Fruit fly (Drosophila melanogaster) whole organism, embryonic: Measurements from ENCODE around the gene sxe2.

ENCODE experiments used
- Atf6 ChIP-seq: fragments of 200-800 bp; sonication (Bioruptor generic); IDR thresholded peaks from 2 replicates; pipeline ENCODE4 v1.3.6; 2022; ENCODE audit warnings: missing biosample characterization, missing genetic modification characterization
- Bgb ChIP-seq: fragments of 200-800 bp; sonication (Bioruptor generic); IDR thresholded peaks from 2 replicates; pipeline ENCODE4 v1.3.6; 2022; ENCODE audit warnings: missing biosample characterization, missing genetic modification characterization; ENCODE audit not compliant: partially characterized antibody
- Blimp-1 ChIP-seq: fragments of 200-800 bp; sonication (Bioruptor generic); optimal IDR thresholded peaks from 3 replicates; lab custom pipeline; 2018; ENCODE audit warnings: missing biosample characterization, missing genetic modification characterization, mild to moderate bottlenecking, moderate library complexity, missing genetic modification reagents
- CG10147 ChIP-seq: fragments of 200-800 bp; sonication (Bioruptor generic); optimal IDR thresholded peaks from 2 replicates; lab custom pipeline; 2019; ENCODE audit warnings: missing biosample characterization, mild to moderate bottlenecking, missing genetic modification characterization, moderate library complexity
- CG1832 ChIP-seq: fragments of 200-800 bp; sonication (Bioruptor generic); optimal IDR thresholded peaks from 2 replicates; lab custom pipeline; 2017; ENCODE audit warnings: missing biosample characterization, mild to moderate bottlenecking, missing genetic modification characterization, inconsistent platforms
- CG31388 ChIP-seq: fragments of 200-800 bp; sonication (Bioruptor generic); optimal IDR thresholded peaks from 2 replicates; lab custom pipeline; 2016; ENCODE audit warnings: missing biosample characterization, missing genetic modification characterization
- CG32767 ChIP-seq: fragments of 200-800 bp; sonication (Bioruptor generic); IDR thresholded peaks from 2 replicates; pipeline ENCODE4 v1.3.6; 2022; ENCODE audit warnings: missing biosample characterization, missing genetic modification characterization
- CG3407 ChIP-seq: fragments of 200-800 bp; sonication (Bioruptor generic); optimal IDR thresholded peaks from 2 replicates; lab custom pipeline; 2018; ENCODE audit warnings: missing biosample characterization, mild to moderate bottlenecking, missing genetic modification characterization
- CG34224 ChIP-seq: fragments of 200-800 bp; sonication (Bioruptor generic); IDR thresholded peaks from 3 replicates; pipeline ENCODE4 v1.3.6; 2022; ENCODE audit warnings: missing biosample characterization, missing genetic modification characterization; ENCODE audit not compliant: partially characterized antibody
- CG3847 ChIP-seq: fragments of 200-800 bp; sonication (Bioruptor generic); IDR thresholded peaks from 2 replicates; pipeline ENCODE4 v1.3.6; 2022; ENCODE audit warnings: missing biosample characterization, missing genetic modification characterization
- CG4282 ChIP-seq: fragments of 200-800 bp; sonication (Bioruptor generic); optimal IDR thresholded peaks from 2 replicates; lab custom pipeline; 2016; ENCODE audit warnings: missing biosample characterization, missing genetic modification characterization
- CG4820 ChIP-seq: fragments of 200-800 bp; sonication (Bioruptor generic); optimal IDR thresholded peaks from 3 replicates; lab custom pipeline; 2016; ENCODE audit warnings: missing biosample characterization, missing genetic modification characterization
- CG6654 ChIP-seq: fragments of 200-800 bp; sonication (Bioruptor generic); optimal IDR thresholded peaks from 2 replicates; lab custom pipeline; 2017; ENCODE audit warnings: missing biosample characterization, mild to moderate bottlenecking, missing genetic modification characterization
- CG8478 ChIP-seq: fragments of >200 bp; optimal IDR thresholded peaks from 2 replicates; lab custom pipeline; 2018
- D19A ChIP-seq: fragments of 200-800 bp; optimal IDR thresholded peaks from 3 replicates; lab custom pipeline; 2019; ENCODE audit warnings: missing biosample characterization, mild to moderate bottlenecking, missing genetic modification characterization, moderate library complexity
- E2f1 ChIP-seq: fragments of 200-800 bp; sonication (Bioruptor generic); IDR thresholded peaks from 2 replicates; pipeline ENCODE4 v1.3.6; 2022; ENCODE audit warnings: missing biosample characterization, missing genetic modification characterization
- Lhr ChIP-seq: fragments of 200-800 bp; sonication (Bioruptor generic); optimal IDR thresholded peaks from 3 replicates; lab custom pipeline; 2017; ENCODE audit warnings: mild to moderate bottlenecking, missing biosample characterization, missing genetic modification reagents, missing genetic modification characterization
- MBD-R2 ChIP-seq: fragments of 200-800 bp; sonication (Bioruptor generic); IDR thresholded peaks from 2 replicates; pipeline ENCODE4 v1.3.6; 2022; ENCODE audit warnings: missing biosample characterization, missing genetic modification characterization
- NFAT ChIP-seq: fragments of 200-800 bp; sonication (Bioruptor generic); IDR thresholded peaks from 2 replicates; pipeline ENCODE4 v1.3.6; 2022; ENCODE audit warnings: missing biosample characterization, missing genetic modification characterization
- Tbp ChIP-seq: fragments of >200 bp; optimal IDR thresholded peaks from 2 replicates; lab custom pipeline; 2018; ENCODE audit warnings: missing biosample characterization, missing genetic modification characterization
- chif ChIP-seq, 2 experiments: fragments of 200-800 bp; sonication (Bioruptor generic); optimal IDR thresholded peaks; 3 replicates each; lab custom pipeline; 2016; ENCODE audit warnings: missing biosample characterization in 2 of 2, missing genetic modification characterization in 2 of 2
- crp ChIP-seq, 2 experiments: fragments of 200-800 bp; sonication (Bioruptor generic); optimal IDR thresholded peaks; 2 replicates in 1 of 2; 3 replicates in 1 of 2; lab custom pipeline; 2017; ENCODE audit warnings: missing biosample characterization in 2 of 2, missing genetic modification characterization in 2 of 2, mild to moderate bottlenecking in 1 of 2, moderate library complexity in 1 of 2
- cwo ChIP-seq: fragments of 200-800 bp; sonication (Bioruptor generic); optimal IDR thresholded peaks from 3 replicates; lab custom pipeline; 2017; ENCODE audit warnings: missing biosample characterization, missing genetic modification characterization, mild to moderate bottlenecking, moderate library complexity, missing genetic modification reagents
- dimm ChIP-seq: fragments of 200-800 bp; sonication (Bioruptor generic); IDR thresholded peaks from 2 replicates; pipeline ENCODE4 v1.3.6; 2022; ENCODE audit warnings: missing biosample characterization, missing genetic modification characterization
- gce ChIP-seq: fragments of 200-800 bp; sonication (Bioruptor generic); IDR thresholded peaks from 3 replicates; pipeline ENCODE4 v1.3.6; 2022; ENCODE audit warnings: missing biosample characterization, missing genetic modification characterization
- ind ChIP-seq: fragments of 200-800 bp; sonication (Bioruptor generic); optimal IDR thresholded peaks from 3 replicates; lab custom pipeline; 2016; ENCODE audit warnings: missing biosample characterization, missing genetic modification characterization
- luna ChIP-seq: fragments of 200-800 bp; sonication (Bioruptor generic); optimal IDR thresholded peaks from 2 replicates; lab custom pipeline; 2016; ENCODE audit warnings: missing biosample characterization, missing genetic modification characterization
- pan ChIP-seq, 4 experiments: fragments of >200 bp in 3 of 4; fragments of 200-800 bp in 1 of 4; sonication (Bioruptor generic) in 1 of 4; optimal IDR thresholded peaks in 3 of 4; IDR thresholded peaks in 1 of 4; 2 replicates each; pipeline versions ENCODE4 v1.3.6 to Lab custom; 2017 to 2022; ENCODE audit warnings: missing biosample characterization in 2 of 4, missing genetic modification characterization in 2 of 4, mixed read lengths in 1 of 4
- pita ChIP-seq: fragments of 200-800 bp; sonication (Bioruptor generic); optimal IDR thresholded peaks from 2 replicates; lab custom pipeline; 2017; ENCODE audit warnings: missing biosample characterization, mild to moderate bottlenecking, missing genetic modification characterization
- sc ChIP-seq, 3 experiments: fragments of >200 bp in 2 of 3; fragments of 200-800 bp in 1 of 3; sonication (Bioruptor generic) in 1 of 3; optimal IDR thresholded peaks; 2 replicates in 2 of 3; 3 replicates in 1 of 3; lab custom pipeline; 2017; ENCODE audit warnings: mild to moderate bottlenecking in 1 of 3, missing biosample characterization in 1 of 3, missing genetic modification characterization in 1 of 3, missing genetic modification reagents in 1 of 3

Gene sxe2

DNA sequence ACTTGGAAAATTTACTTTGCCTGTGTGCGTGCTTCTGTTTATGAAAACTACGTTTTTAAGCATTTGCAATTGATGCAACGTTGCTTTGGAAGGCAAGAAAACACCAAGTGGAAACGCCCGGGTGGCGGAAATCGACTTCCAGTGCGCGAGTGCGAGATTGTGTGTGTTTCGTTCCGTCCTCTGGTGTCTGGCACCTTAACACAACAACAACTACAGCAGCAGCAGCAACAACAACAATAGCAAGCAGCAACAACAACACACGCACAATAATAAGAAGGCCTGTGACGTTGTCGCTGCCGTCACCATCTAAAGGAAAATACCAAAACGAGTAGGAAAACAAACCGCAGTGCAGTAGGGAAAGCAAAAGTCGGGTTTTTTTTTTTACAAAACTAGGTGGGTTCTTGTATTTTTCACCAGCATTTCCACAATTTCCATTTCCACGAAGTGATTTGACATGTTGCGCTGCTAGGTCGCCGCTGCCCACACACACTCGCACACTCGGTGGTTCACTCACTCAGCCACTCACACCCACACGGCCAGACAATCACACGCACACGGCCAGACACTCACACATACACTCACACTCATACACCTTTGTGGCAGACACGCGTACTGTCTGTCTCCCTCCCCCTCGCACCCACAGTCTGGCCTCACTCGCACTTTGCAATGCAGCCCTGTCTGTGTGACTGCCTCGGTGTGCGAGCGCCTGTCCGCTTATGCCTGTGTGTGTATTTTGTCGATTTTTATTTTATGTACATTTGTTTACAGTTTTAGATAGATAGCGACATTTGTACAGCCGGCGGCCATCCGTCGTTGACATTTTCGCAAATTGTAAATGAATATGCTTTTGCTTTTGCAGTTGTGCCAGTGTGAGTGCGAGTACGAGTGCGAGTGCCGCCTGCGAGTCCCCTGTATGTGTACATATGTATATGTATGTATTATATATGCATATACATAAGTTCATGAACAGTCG, 15.9 kb downstream of the sxe2 start (continued):
- TF ChIP-seq crp (GFP tag; optimal IDR thresholded peaks at IDR 0.05; lab: Kevin White, UChicago) (peak in 1 of 2 experiments; percentile 4), CG34224 (GFP tag; lab: Robert Waterston, UW) (0 out of 3 replicates have a peak, but pooled peaks have one; percentile 5), luna (GFP tag; lab: Kevin White, UChicago) (no peak), pita (GFP tag; lab: Kevin White, UChicago) (no peak), chif (GFP tag; optimal IDR thresholded peaks at IDR 0.05; lab: Kevin White, UChicago) (peak in 1 of 2 experiments; percentile 7), CG1832 (GFP tag; lab: Kevin White, UChicago) (peak; percentile 83), CG4820 (no peak), CG4282 (no peak), NFAT (GFP tag; lab: Robert Waterston, UW) (peak; percentile 62; the same call in 1 of the 2 replicates), Atf6 (peak; percentile 32; the same call in 1 of the 2 replicates), MBD-R2 (GFP tag; lab: Robert Waterston, UW) (peak; percentile 36), CG6654 (no peak), Bgb (GFP tag; lab: Robert Waterston, UW) (peak; percentile 65; the same call in 1 of the 2 replicates), Tbp (GFP tag; lab: Kevin White, UChicago) (no peak), gce (no peak), CG32767 (GFP tag; lab: Robert Waterston, UW) (peak; percentile 78)
- TF ChIP-seq, all 482 proteins: peak for 149

dm6 chr3R:16105813-16106480, 22.3 kb downstream of the sxe2 start:
- no peak for TF ChIP-seq CG31388 (GFP tag; lab: Kevin White, UChicago)
- TF ChIP-seq Blimp-1 (GFP tag; lab: Kevin White, UChicago), result peak; percentile 67
- TF ChIP-seq, all 482 proteins: peak for 1

- TF ChIP-seq CG3847 (GFP tag; lab: Robert Waterston, UW) (no peak), E2f1 (GFP tag; lab: Robert Waterston, UW) (no peak), D19A (no peak), Lhr (GFP tag; lab: Kevin White, UChicago) (no peak), CG8478 (lab: Kevin White, UChicago) (peak; percentile 14), pan (optimal IDR thresholded peaks at IDR 0.05; lab: Kevin White, UChicago) (no peak), pan (GFP tag; optimal IDR thresholded peaks at IDR 0.05 in 1 of 2, IDR thresholded peaks at IDR 0.05 in 1 of 2) (no peak), sc (optimal IDR thresholded peaks at IDR 0.05; lab: Kevin White, UChicago) (no peak), sc (GFP tag; optimal IDR thresholded peaks at IDR 0.05; lab: Kevin White, UChicago) (no peak)
Observed at dm6 chr3R:16113124-16113523, 29.4 kb downstream of the sxe2 start.

- TF ChIP-seq ind (GFP tag; lab: Kevin White, UChicago) (no peak), CG10147 (no peak), CG3407 (GFP tag; lab: Kevin White, UChicago) (no peak)
- TF ChIP-seq, all 482 proteins: peak for 0
Observed at dm6 chr3R:16115861-16116260, 32.2 kb downstream of the sxe2 start, which contains the start of gene Sb. TSS of gene Sb (plus strand) at chr3R:16116161.

DNA sequence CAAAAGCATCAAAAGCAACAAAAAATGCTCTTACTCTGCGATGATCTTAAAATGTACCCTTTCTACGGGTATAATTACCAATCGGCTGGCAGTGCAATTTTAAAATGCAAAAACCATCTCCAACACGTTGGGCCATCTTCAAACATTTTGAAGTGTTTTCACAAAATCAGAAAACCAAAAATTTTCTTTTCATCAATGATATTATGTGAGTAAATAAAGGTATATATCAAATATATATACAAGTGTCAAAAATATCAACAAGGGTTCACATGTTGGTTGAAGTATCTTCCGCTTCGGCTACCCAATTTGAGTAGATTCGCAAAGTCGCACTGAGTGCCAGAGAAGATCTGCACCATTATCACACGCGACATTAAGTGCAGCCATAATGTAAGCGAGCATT, 33.7 kb downstream of the sxe2 start:
- no peak for TF ChIP-seq cwo (GFP tag; lab: Kevin White, UChicago)
- no peak for TF ChIP-seq dimm (GFP tag; lab: Robert Waterston, UW)
